Worm (Caenorhabditis elegans): Measurements from ENCODE around the gene Y39A3A.2.

Y39A3A.2 gene

DNA sequence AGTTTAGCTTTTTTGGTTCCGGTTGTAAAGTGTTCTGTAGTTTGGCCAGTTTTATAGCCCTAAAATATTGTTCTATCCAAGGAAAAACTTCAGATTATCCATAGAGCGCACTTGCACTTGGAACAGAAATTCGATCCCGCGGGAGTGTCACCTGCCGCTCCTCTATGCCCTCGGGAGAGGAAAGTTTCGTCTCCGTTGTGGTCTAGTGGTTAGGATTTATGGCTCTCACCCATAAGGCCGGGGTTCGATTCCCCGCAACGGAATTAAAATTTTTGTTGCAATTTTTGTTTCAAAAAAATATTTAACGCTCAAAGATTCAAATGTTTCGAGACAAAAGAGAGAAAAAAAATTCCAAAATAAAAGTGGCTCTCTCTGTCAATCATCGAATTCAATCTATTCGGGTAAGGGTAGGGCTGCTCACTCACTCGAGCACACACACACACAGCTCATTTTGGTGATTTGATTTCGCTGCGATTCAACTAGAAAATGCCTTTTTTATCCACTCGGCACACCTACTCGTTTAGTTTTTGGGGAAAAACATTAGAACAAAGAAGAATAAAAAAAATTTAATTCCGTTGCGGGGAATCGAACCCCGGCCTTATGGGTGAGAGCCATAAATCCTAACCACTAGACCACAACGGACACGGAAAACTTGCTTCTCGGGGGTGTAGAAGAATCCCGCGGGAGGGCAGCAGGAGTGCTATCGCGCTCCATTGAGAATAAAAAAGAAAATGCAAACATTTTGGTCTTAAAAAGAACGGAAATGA is 25.0 kb downstream of the Y39A3A.2 start (continued):
- TF ChIP-seq nhr-19 (GFP tag; conservative IDR thresholded peaks at IDR 0.05) (peak; percentile 64), nhr-90 (tag; optimal IDR thresholded peaks at IDR 0.05; ENCODE audit: poor library complexity) (peak; percentile 49), lsy-2 (tag; optimal IDR thresholded peaks at IDR 0.05) (peak; percentile 33 to 44), xbp-1 (tag; optimal IDR thresholded peaks at IDR 0.05) (peak; percentile 25), snu-23 (GFP tag; optimal IDR thresholded peaks at IDR 0.05) (peak; percentile 54), hlh-17 (GFP tag; optimal IDR thresholded peaks at IDR 0.05; ENCODE audit: borderline replicate concordance) (no peak), pax-3 (tag; optimal IDR thresholded peaks at IDR 0.05) (no peak)

DNA sequence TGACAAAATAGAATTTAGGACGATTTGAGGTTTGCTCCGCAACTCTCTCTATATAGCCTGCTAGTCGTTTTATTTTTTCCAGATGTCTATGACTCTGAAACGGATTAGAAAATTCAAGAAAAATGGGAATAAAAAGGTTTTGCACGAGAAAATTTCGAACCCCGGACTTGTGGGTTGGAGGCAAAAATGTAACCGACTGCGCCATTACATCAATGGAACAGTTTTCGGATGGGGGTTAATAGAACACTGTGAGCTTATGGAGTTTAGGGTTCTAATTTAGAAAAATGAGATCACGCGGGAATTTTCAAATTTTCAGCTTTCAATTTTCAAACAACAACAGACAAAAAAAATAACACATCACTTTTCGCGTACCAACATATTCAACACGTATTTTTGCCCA is 25.7 kb downstream of the Y39A3A.2 start:
- TF ChIP-seq alr-1 (tag; optimal IDR thresholded peaks at IDR 0.05; ENCODE audit: borderline replicate concordance) = no peak
- TF ChIP-seq swsn-7 (tag; optimal IDR thresholded peaks at IDR 0.05) = no peak
- no peak for TF ChIP-seq C16A3.4 (tag; optimal IDR thresholded peaks at IDR 0.05)
- no peak for TF ChIP-seq ama-1 (optimal IDR thresholded peaks at IDR 0.05)
- no peak for TF ChIP-seq xbp-1 (tag; optimal IDR thresholded peaks at IDR 0.05)
- no peak for TF ChIP-seq fos-1 (tag; optimal IDR thresholded peaks at IDR 0.05)
- no peak for TF ChIP-seq zag-1 (tag; optimal IDR thresholded peaks at IDR 0.05)
- no peak for TF ChIP-seq lir-3 (tag; optimal IDR thresholded peaks at IDR 0.05; ENCODE audit: poor library complexity)
- no peak for TF ChIP-seq tbx-2 (tag; optimal IDR thresholded peaks at IDR 0.05)
- TF ChIP-seq unc-130 (tag; optimal IDR thresholded peaks at IDR 0.05) = no peak

- no peak for TF ChIP-seq blmp-1 (tag; optimal IDR thresholded peaks at IDR 0.05)
- TF ChIP-seq lin-39 (tag; optimal IDR thresholded peaks at IDR 0.05) = no peak
- TF ChIP-seq C04F5.9 (tag; optimal IDR thresholded peaks at IDR 0.05) = no peak
- TF ChIP-seq C16A3.4 (tag; optimal IDR thresholded peaks at IDR 0.05) = no peak
- TF ChIP-seq swsn-7 (tag; optimal IDR thresholded peaks at IDR 0.05) = no peak
- no peak for TF ChIP-seq skn-1 (tag; optimal IDR thresholded peaks at IDR 0.05)
- no peak for TF ChIP-seq nhr-20 (tag; optimal IDR thresholded peaks at IDR 0.05)
- no peak for TF ChIP-seq ets-5 (GFP tag; IDR thresholded peaks at IDR 0.05)
- TF ChIP-seq vab-15 (tag; optimal IDR thresholded peaks at IDR 0.05) = no peak
- TF ChIP-seq tbx-2 (tag; optimal IDR thresholded peaks at IDR 0.05) = no peak
- no peak for TF ChIP-seq nhr-76 (tag; optimal IDR thresholded peaks at IDR 0.05)
- TF ChIP-seq mdl-1 (tag; optimal IDR thresholded peaks at IDR 0.05) = no peak
- TF ChIP-seq unc-86 (tag; optimal IDR thresholded peaks at IDR 0.05) = no peak
- no peak for TF ChIP-seq mef-2 (tag; optimal IDR thresholded peaks at IDR 0.05)
These were observed 26.5 kb downstream of the Y39A3A.2 start for ce11 chrIII:2030776-2031565.

DNA sequence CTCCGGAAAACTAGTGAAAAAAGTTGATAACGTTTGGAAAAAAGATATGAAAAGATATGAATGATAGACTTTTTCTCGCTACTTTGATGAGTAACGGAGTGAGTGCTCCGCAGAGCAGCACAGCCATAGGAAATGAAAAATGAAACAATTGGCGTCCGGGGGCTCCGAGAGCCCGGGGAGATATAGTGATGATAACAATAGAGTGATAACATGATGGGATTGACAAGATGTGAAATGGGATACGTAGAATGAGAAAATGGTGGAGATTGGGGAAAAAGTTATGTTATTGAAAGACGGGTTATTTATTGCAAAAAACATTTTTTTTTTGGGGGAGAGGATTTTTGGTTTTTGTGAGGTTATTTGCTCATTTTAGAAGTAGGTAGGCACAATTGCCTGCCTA is 30.0 kb downstream of the Y39A3A.2 start:
- TF ChIP-seq blmp-1 (tag; optimal IDR thresholded peaks at IDR 0.05) (no peak), nhr-90 (tag; optimal IDR thresholded peaks at IDR 0.05; ENCODE audit: poor library complexity) (no peak), lin-14 (GFP tag; optimal IDR thresholded peaks at IDR 0.05) (peak; percentile 26), lsy-2 (tag; optimal IDR thresholded peaks at IDR 0.05) (peak in 1 of 2 experiments; percentile 9)

DNA sequence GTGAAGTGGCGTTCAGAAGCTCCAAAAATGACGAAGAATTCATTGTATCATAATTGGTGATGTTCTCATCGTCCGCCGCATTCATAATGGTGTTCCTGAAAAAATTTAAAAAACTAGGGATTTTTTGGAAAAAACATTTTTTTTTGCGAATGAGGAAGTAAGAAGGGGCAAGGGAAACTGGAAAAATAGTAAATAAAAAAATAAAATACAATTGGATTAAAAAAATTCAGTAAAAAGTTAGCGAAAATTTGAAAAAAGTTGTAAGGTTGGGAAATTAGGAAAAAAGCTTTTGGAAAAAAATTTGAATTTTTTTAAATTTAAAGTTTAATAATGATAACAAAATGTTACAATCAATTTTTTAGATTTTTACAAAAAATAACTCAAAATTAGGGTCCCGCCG is 36.0 kb downstream of the Y39A3A.2 start, which contains the start of gene ckr-2:
TSS of gene ckr-2 (minus strand) at position 101 of the 400 bp plus-strand sequence.
- TF ChIP-seq unc-130 (tag; optimal IDR thresholded peaks at IDR 0.05) = no peak
- no peak for TF ChIP-seq unc-98 (GFP tag; IDR thresholded peaks at IDR 0.05)
- no peak for TF ChIP-seq nhr-47 (tag; optimal IDR thresholded peaks at IDR 0.05)
- no peak for TF ChIP-seq mab-9 (GFP tag; IDR thresholded peaks at IDR 0.05)
- TF ChIP-seq dsc-1 (tag; optimal IDR thresholded peaks at IDR 0.05) = no peak
- no peak for TF ChIP-seq zag-1 (tag; optimal IDR thresholded peaks at IDR 0.05)
- TF ChIP-seq mep-1 (tag; optimal IDR thresholded peaks at IDR 0.05) = no peak
- no peak for TF ChIP-seq ets-5 (GFP tag; IDR thresholded peaks at IDR 0.05)
- TF ChIP-seq tbx-2 (tag; optimal IDR thresholded peaks at IDR 0.05) = no peak
- no peak for TF ChIP-seq C34B4.2 (tag; optimal IDR thresholded peaks at IDR 0.05)
- no peak for TF ChIP-seq vab-15 (tag; optimal IDR thresholded peaks at IDR 0.05)
- no peak for TF ChIP-seq nhr-76 (tag; optimal IDR thresholded peaks at IDR 0.05)
- no peak for TF ChIP-seq ceh-63 (GFP tag; optimal IDR thresholded peaks at IDR 0.05)
- TF ChIP-seq Y116A8C.19 (tag; optimal IDR thresholded peaks at IDR 0.05; ENCODE audit: borderline replicate concordance) = no peak
- TF ChIP-seq rnt-1 (tag; optimal IDR thresholded peaks at IDR 0.05) = no peak

Data from whole organism, L1 larva.